Fruit fly (Drosophila melanogaster) whole organism, embryonic: ENCODE measurements around the gene djl.

ENCODE experiments used
- Adf1 ChIP-seq: fragments of 200-800 bp; sonication (Bioruptor generic); IDR thresholded peaks from 2 replicates; pipeline ENCODE4 v1.3.6; 2022; ENCODE audit warnings: missing biosample characterization, missing genetic modification characterization
- CG12744 ChIP-seq: fragments of 200-800 bp; sonication (Bioruptor generic); optimal IDR thresholded peaks from 2 replicates; lab custom pipeline; 2016; ENCODE audit warnings: missing biosample characterization, missing genetic modification characterization
- CG14441 ChIP-seq: fragments of 200-800 bp; sonication (Bioruptor generic); IDR thresholded peaks from 2 replicates; pipeline ENCODE4 v1.3.6; 2022; ENCODE audit warnings: missing biosample characterization, missing genetic modification characterization
- CG15269 ChIP-seq: fragments of 200-800 bp; sonication (Bioruptor generic); optimal IDR thresholded peaks from 2 replicates; lab custom pipeline; 2018; ENCODE audit warnings: missing biosample characterization, mild to moderate bottlenecking, missing genetic modification characterization, moderate library complexity
- CG18262 ChIP-seq: fragments of 200-800 bp; optimal IDR thresholded peaks from 3 replicates; lab custom pipeline; 2019; ENCODE audit warnings: missing biosample characterization, mild to moderate bottlenecking, missing genetic modification characterization, moderate library complexity
- CG2889 ChIP-seq: fragments of 200-800 bp; sonication (Bioruptor generic); IDR thresholded peaks from 3 replicates; pipeline ENCODE4 v1.3.6; 2022; ENCODE audit warnings: missing biosample characterization, missing genetic modification characterization
- CG30020 ChIP-seq: fragments of 200-800 bp; optimal IDR thresholded peaks from 2 replicates; lab custom pipeline; 2019; ENCODE audit warnings: missing biosample characterization, mild to moderate bottlenecking, missing genetic modification characterization, moderate library complexity
- CG33557 ChIP-seq: fragments of 200-800 bp; sonication (Bioruptor generic); optimal IDR thresholded peaks from 2 replicates; lab custom pipeline; 2019; ENCODE audit warnings: missing biosample characterization, mild to moderate bottlenecking, missing genetic modification characterization, moderate library complexity
- CG34224 ChIP-seq: fragments of 200-800 bp; sonication (Bioruptor generic); IDR thresholded peaks from 3 replicates; pipeline ENCODE4 v1.3.6; 2022; ENCODE audit warnings: missing biosample characterization, missing genetic modification characterization; ENCODE audit not compliant: partially characterized antibody
- CG7987 ChIP-seq: fragments of 200-800 bp; sonication (Bioruptor generic); optimal IDR thresholded peaks from 2 replicates; lab custom pipeline; 2018; ENCODE audit warnings: missing biosample characterization, mild to moderate bottlenecking, missing genetic modification characterization, moderate library complexity
- CG8281 ChIP-seq: fragments of 200-800 bp; sonication (Bioruptor generic); optimal IDR thresholded peaks from 2 replicates; lab custom pipeline; 2018; ENCODE audit warnings: missing biosample characterization, mild to moderate bottlenecking, missing genetic modification characterization, moderate library complexity
- CG8359 ChIP-seq: fragments of 200-800 bp; sonication (Bioruptor generic); optimal IDR thresholded peaks from 2 replicates; lab custom pipeline; 2017; ENCODE audit warnings: missing biosample characterization, mild to moderate bottlenecking, missing genetic modification characterization, borderline replicate concordance
- CG9215 ChIP-seq: fragments of 200-800 bp; sonication (Bioruptor generic); IDR thresholded peaks from 2 replicates; pipeline ENCODE4 v1.3.6; 2022; ENCODE audit warnings: missing biosample characterization, missing genetic modification characterization
- CG9609 ChIP-seq: fragments of 200-800 bp; sonication (Bioruptor generic); optimal IDR thresholded peaks from 3 replicates; lab custom pipeline; 2016; ENCODE audit warnings: missing biosample characterization, missing genetic modification characterization
- CHES-1-like ChIP-seq: fragments of 200-800 bp; sonication (Bioruptor generic); optimal IDR thresholded peaks from 2 replicates; lab custom pipeline; 2016; ENCODE audit warnings: missing biosample characterization, missing genetic modification characterization
- D ChIP-seq, 2 experiments: fragments of 200-800 bp in 1 of 2; fragments of >200 bp in 1 of 2; sonication (Bioruptor generic) in 1 of 2; optimal IDR thresholded peaks; 2 replicates in 1 of 2; 3 replicates in 1 of 2; lab custom pipeline; 2017; ENCODE audit warnings: mild to moderate bottlenecking in 1 of 2, missing biosample characterization in 1 of 2, missing genetic modification characterization in 1 of 2, missing genetic modification reagents in 1 of 2
- Dbx ChIP-seq: fragments of 200-800 bp; sonication (Bioruptor generic); IDR thresholded peaks from 3 replicates; pipeline ENCODE4 v1.3.6; 2022; ENCODE audit warnings: missing biosample characterization, missing genetic modification characterization
- ERR ChIP-seq: fragments of 200-800 bp; sonication (Bioruptor generic); optimal IDR thresholded peaks from 2 replicates; lab custom pipeline; 2016; ENCODE audit warnings: missing biosample characterization, missing genetic modification characterization
- Gug ChIP-seq: fragments of 200-800 bp; sonication (Bioruptor generic); IDR thresholded peaks from 4 replicates; pipeline ENCODE4 v1.3.6; 2022; ENCODE audit warnings: missing biosample characterization, missing genetic modification characterization
- H2.0 ChIP-seq: fragments of 200-800 bp; sonication (Bioruptor generic); IDR thresholded peaks from 2 replicates; pipeline ENCODE4 v1.3.6; 2022; ENCODE audit warnings: missing biosample characterization, missing genetic modification characterization
- HLHmδ ChIP-seq: fragments of 200-800 bp; sonication (Bioruptor generic); optimal IDR thresholded peaks from 2 replicates; lab custom pipeline; 2018; ENCODE audit warnings: missing biosample characterization, mild to moderate bottlenecking, missing genetic modification characterization, moderate library complexity
- Lim3 ChIP-seq: fragments of 200-800 bp; sonication (Bioruptor generic); IDR thresholded peaks from 2 replicates; pipeline ENCODE4 v1.3.6; 2022; ENCODE audit warnings: missing biosample characterization, missing genetic modification characterization
- Max ChIP-seq: fragments of 200-800 bp; sonication (Bioruptor generic); optimal IDR thresholded peaks from 2 replicates; lab custom pipeline; 2016; ENCODE audit warnings: missing biosample characterization, mild to moderate bottlenecking, missing genetic modification characterization
- Mes4 ChIP-seq: fragments of 200-800 bp; sonication (Bioruptor generic); optimal IDR thresholded peaks from 2 replicates; lab custom pipeline; 2016; ENCODE audit warnings: missing biosample characterization, missing genetic modification characterization
- Poxn ChIP-seq: fragments of 200-800 bp; sonication (Bioruptor generic); IDR thresholded peaks from 2 replicates; pipeline ENCODE4 v1.3.6; 2022; ENCODE audit warnings: missing biosample characterization, missing genetic modification characterization
- Sry-β ChIP-seq: fragments of 200-800 bp; sonication (Bioruptor generic); optimal IDR thresholded peaks from 2 replicates; lab custom pipeline; 2018; ENCODE audit warnings: missing biosample characterization, mild to moderate bottlenecking, missing genetic modification characterization, moderate library complexity
- Ssrp ChIP-seq: fragments of 200-800 bp; sonication (Bioruptor generic); optimal IDR thresholded peaks from 2 replicates; lab custom pipeline; 2018; ENCODE audit warnings: missing biosample characterization, mild to moderate bottlenecking, missing genetic modification characterization, moderate library complexity
- Tbp ChIP-seq: fragments of >200 bp; optimal IDR thresholded peaks from 2 replicates; lab custom pipeline; 2018; ENCODE audit warnings: missing biosample characterization, missing genetic modification characterization
- YL-1 ChIP-seq: fragments of 200-800 bp; sonication (Bioruptor generic); optimal IDR thresholded peaks from 3 replicates; lab custom pipeline; 2017; ENCODE audit warnings: missing biosample characterization, mild to moderate bottlenecking, missing genetic modification characterization
- bbx ChIP-seq: fragments of 200-800 bp; sonication (Bioruptor generic); IDR thresholded peaks from 2 replicates; pipeline ENCODE4 v1.3.6; 2022; ENCODE audit warnings: missing biosample characterization, missing genetic modification characterization; ENCODE audit not compliant: partially characterized antibody
- br ChIP-seq: fragments of >200 bp; optimal IDR thresholded peaks from 2 replicates; lab custom pipeline; 2017
- caup ChIP-seq: fragments of 200-800 bp; sonication (Bioruptor generic); optimal IDR thresholded peaks from 3 replicates; lab custom pipeline; 2017; ENCODE audit warnings: missing biosample characterization, mild to moderate bottlenecking, missing genetic modification characterization, moderate library complexity; ENCODE audit not compliant: severe bottlenecking
- dysf ChIP-seq: fragments of 200-800 bp; sonication (Bioruptor generic); IDR thresholded peaks from 3 replicates; pipeline ENCODE4 v1.3.6; 2022; ENCODE audit warnings: missing biosample characterization, missing genetic modification characterization
- eyg ChIP-seq: fragments of 200-800 bp; sonication (Bioruptor generic); optimal IDR thresholded peaks from 3 replicates; lab custom pipeline; 2016; ENCODE audit warnings: missing biosample characterization, missing genetic modification characterization
- gt ChIP-seq: fragments of 200-800 bp; sonication (Bioruptor generic); IDR thresholded peaks from 2 replicates; pipeline ENCODE4 v1.3.6; 2022; ENCODE audit warnings: missing biosample characterization, missing genetic modification characterization
- lola ChIP-seq, 3 experiments: fragments of >200 bp in 2 of 3; fragments of 200-800 bp in 1 of 3; sonication (Bioruptor generic) in 1 of 3; optimal IDR thresholded peaks; 2 replicates each; lab custom pipeline; 2017 to 2019; ENCODE audit warnings: missing biosample characterization in 3 of 3, missing genetic modification characterization in 3 of 3, mild to moderate bottlenecking in 1 of 3, moderate library complexity in 1 of 3
- mam ChIP-seq: fragments of 200-800 bp; sonication (Bioruptor generic); optimal IDR thresholded peaks from 3 replicates; lab custom pipeline; 2016; ENCODE audit warnings: missing biosample characterization, missing genetic modification characterization
- oc ChIP-seq: fragments of 200-800 bp; sonication (Bioruptor generic); optimal IDR thresholded peaks from 2 replicates; lab custom pipeline; 2018; ENCODE audit warnings: missing biosample characterization, mild to moderate bottlenecking, missing genetic modification characterization, moderate library complexity
- org-1 ChIP-seq: fragments of 200-800 bp; sonication (Bioruptor generic); optimal IDR thresholded peaks from 2 replicates; lab custom pipeline; 2017; ENCODE audit warnings: missing biosample characterization, missing genetic modification characterization
- rib ChIP-seq: fragments of 200-800 bp; sonication (Bioruptor generic); IDR thresholded peaks from 2 replicates; pipeline ENCODE4 v1.3.6; 2022; ENCODE audit warnings: missing biosample characterization, missing genetic modification characterization
- sens-2 ChIP-seq: fragments of 200-800 bp; sonication (Bioruptor generic); IDR thresholded peaks from 2 replicates; pipeline ENCODE4 v1.3.6; 2022; ENCODE audit warnings: missing biosample characterization, missing genetic modification characterization
- slou ChIP-seq: fragments of 200-800 bp; sonication (Bioruptor generic); optimal IDR thresholded peaks from 3 replicates; lab custom pipeline; 2016; ENCODE audit warnings: missing biosample characterization, missing genetic modification characterization
- ssp ChIP-seq: fragments of 200-800 bp; sonication (Bioruptor generic); IDR thresholded peaks from 2 replicates; pipeline ENCODE4 v1.3.6; 2022; ENCODE audit warnings: missing biosample characterization, missing genetic modification characterization
- stwl ChIP-seq: fragments of 200-800 bp; sonication (Bioruptor generic); optimal IDR thresholded peaks from 3 replicates; lab custom pipeline; 2018; ENCODE audit warnings: missing biosample characterization, mild to moderate bottlenecking, missing genetic modification characterization, moderate library complexity
- tio ChIP-seq: fragments of 200-800 bp; sonication (Bioruptor generic); optimal IDR thresholded peaks from 2 replicates; lab custom pipeline; 2017; ENCODE audit warnings: missing biosample characterization, missing genetic modification characterization, inconsistent platforms
- toy ChIP-seq: fragments of 200-800 bp; sonication (Bioruptor generic); IDR thresholded peaks from 2 replicates; pipeline ENCODE4 v1.3.6; 2022; ENCODE audit warnings: missing biosample characterization, missing genetic modification characterization
- trh ChIP-seq: fragments of 200-800 bp; sonication (Bioruptor generic); optimal IDR thresholded peaks from 2 replicates; lab custom pipeline; 2016; ENCODE audit warnings: missing biosample characterization, missing genetic modification characterization
- tup ChIP-seq: fragments of 200-800 bp; sonication (Bioruptor generic); optimal IDR thresholded peaks from 2 replicates; lab custom pipeline; 2016; ENCODE audit warnings: missing biosample characterization, mild to moderate bottlenecking, missing genetic modification characterization, moderate library complexity
- yki ChIP-seq: fragments of >200 bp; optimal IDR thresholded peaks from 3 replicates; lab custom pipeline; 2018
- z ChIP-seq: fragments of 200-800 bp; sonication (Bioruptor generic); IDR thresholded peaks from 3 replicates; pipeline ENCODE4 v1.3.6; 2022; ENCODE audit warnings: missing biosample characterization, missing genetic modification characterization

Gene djl

dm6 chr3R:7108589-7109312, 48.2 kb downstream of the djl start (continued):
- TF ChIP-seq Adf1, result no peak
- TF ChIP-seq caup, result peak; percentile 63
- TF ChIP-seq CG7987 (GFP tag; lab: Kevin White, UChicago), result no peak
- peak; percentile 22 for TF ChIP-seq ERR (GFP tag; lab: Kevin White, UChicago)
- TF ChIP-seq CG18262 (tag; lab: Kevin White, UChicago), result peak; percentile 99
- no peak for TF ChIP-seq z (GFP tag; lab: Robert Waterston, UW)
- no peak for TF ChIP-seq CG34224 (GFP tag; lab: Robert Waterston, UW)
- peak; percentile 63 for TF ChIP-seq mam (GFP tag; lab: Kevin White, UChicago)
- peak; percentile 87 for TF ChIP-seq CG8359 (GFP tag; lab: Kevin White, UChicago)
- TF ChIP-seq dysf, result no peak
- peak; percentile 68 for TF ChIP-seq Sry-β (GFP tag; lab: Kevin White, UChicago)
- TF ChIP-seq Mes4 (GFP tag; lab: Kevin White, UChicago), result peak; percentile 93
- TF ChIP-seq CG33557 (GFP tag; lab: Kevin White, UChicago), result peak; percentile 99
- TF ChIP-seq org-1 (GFP tag; lab: Kevin White, UChicago), result peak; percentile 87
- no peak for TF ChIP-seq CG14441
- TF ChIP-seq br (lab: Kevin White, UChicago), result no peak
- no peak for TF ChIP-seq CG2889 (GFP tag; lab: Robert Waterston, UW)
- no peak for TF ChIP-seq ssp (GFP tag; lab: Robert Waterston, UW)
- TF ChIP-seq Gug, result peak; percentile 63; the same call in 3 of the 4 replicates
- TF ChIP-seq YL-1, result peak; percentile 77
- TF ChIP-seq toy, result no peak
- TF ChIP-seq Lim3 (GFP tag; lab: Robert Waterston, UW), result no peak
- peak; percentile 98 for TF ChIP-seq Ssrp (tag; lab: Kevin White, UChicago)
- TF ChIP-seq tup (GFP tag; lab: Kevin White, UChicago), result peak; percentile 63
- TF ChIP-seq lola (GFP tag; optimal IDR thresholded peaks at IDR 0.05; lab: Kevin White, UChicago), result peak in 1 of 3 experiments; percentile 99
- TF ChIP-seq CG30020 (tag; lab: Kevin White, UChicago), result peak; percentile 87
- peak; percentile 97 for TF ChIP-seq oc (tag; lab: Kevin White, UChicago)
- peak; percentile 89 for TF ChIP-seq trh (GFP tag; lab: Kevin White, UChicago)
- TF ChIP-seq sens-2, result no peak
- TF ChIP-seq CG9609, result peak; percentile 87
- TF ChIP-seq CG9215 (GFP tag; lab: Robert Waterston, UW), result no peak
- TF ChIP-seq slou (GFP tag; lab: Kevin White, UChicago), result peak; percentile 69
- peak; percentile 83 for TF ChIP-seq eyg (GFP tag; lab: Kevin White, UChicago)
- TF ChIP-seq D (optimal IDR thresholded peaks at IDR 0.05; lab: Kevin White, UChicago), result no peak
- peak; percentile 98 for TF ChIP-seq D (GFP tag; optimal IDR thresholded peaks at IDR 0.05; lab: Kevin White, UChicago)
- no peak for TF ChIP-seq gt (GFP tag; lab: Robert Waterston, UW)
- no peak for TF ChIP-seq yki
- no peak for TF ChIP-seq Dbx (GFP tag; lab: Robert Waterston, UW)
- peak; percentile 76 for TF ChIP-seq stwl
- no peak for TF ChIP-seq rib (GFP tag; lab: Robert Waterston, UW)
- peak; percentile 92 for TF ChIP-seq Max (GFP tag; lab: Kevin White, UChicago)
- peak; percentile 91 for TF ChIP-seq CG15269 (tag; lab: Kevin White, UChicago)
- TF ChIP-seq Poxn, result no peak
- TF ChIP-seq CG12744, result peak; percentile 82
- TF ChIP-seq bbx (GFP tag; lab: Robert Waterston, UW), result no peak
- TF ChIP-seq CG8281 (tag; lab: Kevin White, UChicago), result peak; percentile 84
- peak; percentile 92 for TF ChIP-seq tio (GFP tag; lab: Kevin White, UChicago)
- TF ChIP-seq Tbp (GFP tag; lab: Kevin White, UChicago), result no peak
- TF ChIP-seq HLHmδ, result no peak
- TF ChIP-seq H2.0, result no peak
- TF ChIP-seq CHES-1-like, result peak; percentile 78
